Worm (Caenorhabditis elegans) whole organism, mixed stage, embryonic: ENCODE data around the gene nmur-1.

Experiments used
- M03D4.4 ChIP-seq: sonication (generic microtip); optimal IDR thresholded peaks from 2 replicates; lab custom pipeline; 2017; ENCODE audit warnings: mild to moderate bottlenecking, missing genetic modification characterization, missing compliant biosample characterization
- blmp-1 ChIP-seq: fragments of 150-350 bp; optimal IDR thresholded peaks from 2 replicates; lab custom pipeline; 2014; ENCODE audit warnings: missing biosample characterization, missing genetic modification characterization
- ceh-39 ChIP-seq: fragments of 150-350 bp; optimal IDR thresholded peaks from 2 replicates; lab custom pipeline; 2014; ENCODE audit warnings: missing biosample characterization, missing genetic modification characterization
- ceh-43 ChIP-seq: fragments of 200-800 bp; sonication (Bioruptor generic); optimal IDR thresholded peaks from 2 replicates; lab custom pipeline; 2018; ENCODE audit warnings: mild to moderate bottlenecking, missing genetic modification characterization, moderate library complexity, missing compliant biosample characterization
- ceh-83 ChIP-seq: fragments of 200-800 bp; sonication (Bioruptor generic); optimal IDR thresholded peaks from 2 replicates; lab custom pipeline; 2018; ENCODE audit warnings: mild to moderate bottlenecking, missing genetic modification characterization, missing compliant biosample characterization
- ces-1 ChIP-seq: fragments of 150-350 bp; optimal IDR thresholded peaks from 2 replicates; lab custom pipeline; 2014; ENCODE audit warnings: missing biosample characterization, missing genetic modification reagents, missing genetic modification characterization
- cnd-1 ChIP-seq: fragments of 200-800 bp; sonication (Bioruptor generic); optimal IDR thresholded peaks from 2 replicates; lab custom pipeline; 2018; ENCODE audit warnings: mild to moderate bottlenecking, missing genetic modification characterization, missing compliant biosample characterization
- drap-1 ChIP-seq: fragments of 200-800 bp; sonication (Bioruptor generic); optimal IDR thresholded peaks from 3 replicates; lab custom pipeline; 2018; ENCODE audit warnings: mild to moderate bottlenecking, missing genetic modification characterization, missing compliant biosample characterization
- elt-1 ChIP-seq: sonication (generic microtip); optimal IDR thresholded peaks from 2 replicates; lab custom pipeline; 2017; ENCODE audit warnings: missing genetic modification characterization, mild to moderate bottlenecking, missing compliant biosample characterization, antibody characterized with exemption, moderate library complexity, borderline replicate concordance; ENCODE audit not compliant: insufficient read depth
- elt-3 ChIP-seq: fragments of 150-350 bp; optimal IDR thresholded peaks from 2 replicates; lab custom pipeline; 2014; ENCODE audit warnings: missing biosample characterization, missing genetic modification characterization
- ham-2 ChIP-seq: fragments of 200-800 bp; sonication (Bioruptor generic); optimal IDR thresholded peaks from 2 replicates; lab custom pipeline; 2018; ENCODE audit warnings: mild to moderate bottlenecking, missing genetic modification characterization, missing compliant biosample characterization
- hlh-1 ChIP-seq: fragments of 150-350 bp; optimal IDR thresholded peaks from 2 replicates; lab custom pipeline; 2014; ENCODE audit warnings: missing biosample characterization, missing genetic modification reagents, missing genetic modification characterization
- lin-13 ChIP-seq: fragments of 150-350 bp; optimal IDR thresholded peaks from 2 replicates; lab custom pipeline; 2014; ENCODE audit warnings: missing biosample characterization, missing genetic modification characterization
- lsy-2 ChIP-seq: fragments of 150-350 bp; optimal IDR thresholded peaks from 2 replicates; lab custom pipeline; 2014; ENCODE audit warnings: missing biosample characterization, missing genetic modification characterization
- mab-5 ChIP-seq: fragments of 150-350 bp; optimal IDR thresholded peaks from 2 replicates; lab custom pipeline; 2014; ENCODE audit warnings: missing biosample characterization, missing genetic modification characterization
- mep-1 ChIP-seq: fragments of 150-350 bp; optimal IDR thresholded peaks from 2 replicates; lab custom pipeline; 2017; ENCODE audit warnings: missing biosample characterization, missing genetic modification reagents, missing genetic modification characterization, inconsistent platforms
- mls-2 ChIP-seq: sonication (generic microtip); optimal IDR thresholded peaks from 2 replicates; lab custom pipeline; 2016; ENCODE audit warnings: mild to moderate bottlenecking, missing genetic modification characterization, moderate library complexity, missing compliant biosample characterization
- nhr-12 ChIP-seq: fragments of 150-350 bp; optimal IDR thresholded peaks from 2 replicates; lab custom pipeline; 2014; ENCODE audit warnings: missing biosample characterization, missing genetic modification characterization
- nhr-2 ChIP-seq: fragments of 150-350 bp; optimal IDR thresholded peaks from 2 replicates; lab custom pipeline; 2014; ENCODE audit warnings: missing biosample characterization, missing genetic modification characterization
- nhr-28 ChIP-seq: fragments of 150-350 bp; optimal IDR thresholded peaks from 2 replicates; lab custom pipeline; 2014; ENCODE audit warnings: missing biosample characterization, missing genetic modification characterization
- nhr-76 ChIP-seq: sonication (generic microtip); optimal IDR thresholded peaks from 2 replicates; lab custom pipeline; 2017; ENCODE audit warnings: missing biosample characterization, missing genetic modification characterization
- pha-4 ChIP-seq: fragments of 150-350 bp; optimal IDR thresholded peaks from 2 replicates; lab custom pipeline; 2018; ENCODE audit warnings: missing biosample characterization, missing genetic modification reagents, missing genetic modification characterization
- sem-2 ChIP-seq: fragments of 200-800 bp; sonication (Bioruptor generic); optimal IDR thresholded peaks from 2 replicates; lab custom pipeline; 2018; ENCODE audit warnings: mild to moderate bottlenecking, missing genetic modification characterization, missing compliant biosample characterization
- snpc-4 ChIP-seq: fragments of 150-350 bp; optimal IDR thresholded peaks from 2 replicates; lab custom pipeline; 2014; ENCODE audit warnings: missing biosample characterization, missing genetic modification characterization
- sptf-1 ChIP-seq: sonication (generic microtip); optimal IDR thresholded peaks from 2 replicates; lab custom pipeline; 2017; ENCODE audit warnings: mild to moderate bottlenecking, missing genetic modification characterization, moderate library complexity, missing compliant biosample characterization
- tbx-8 ChIP-seq: fragments of 200-800 bp; sonication (Bioruptor generic); optimal IDR thresholded peaks from 2 replicates; lab custom pipeline; 2018; ENCODE audit warnings: mild to moderate bottlenecking, missing genetic modification characterization, moderate library complexity, missing compliant biosample characterization
- unc-39 ChIP-seq: fragments of 150-350 bp; optimal IDR thresholded peaks from 2 replicates; lab custom pipeline; 2014; ENCODE audit warnings: missing biosample characterization, missing genetic modification characterization
- unc-62 ChIP-seq: fragments of 150-350 bp; optimal IDR thresholded peaks from 2 replicates; lab custom pipeline; 2014; ENCODE audit warnings: missing biosample characterization, missing genetic modification reagents, missing genetic modification characterization
- zip-8 ChIP-seq: fragments of 150-350 bp; optimal IDR thresholded peaks from 2 replicates; lab custom pipeline; 2014; ENCODE audit warnings: missing biosample characterization, missing genetic modification characterization
- ztf-11 ChIP-seq: fragments of 150-350 bp; optimal IDR thresholded peaks from 2 replicates; lab custom pipeline; 2014; ENCODE audit warnings: missing biosample characterization, missing genetic modification characterization

Gene nmur-1

ce11 chrX:8980676-8981075 is at the start of gene nmur-1:
nmur-1 (plus strand) TSS chrX:8980976.
- no peak for TF ChIP-seq ztf-11

- TF ChIP-seq pha-4 (no peak), hlh-1 (no peak)
Observed at ce11 chrX:8931647-8932046, 49.1 kb upstream of the nmur-1 start.

- TF ChIP-seq ceh-83 (GFP tag; lab: Kevin White, UChicago) (no peak), ces-1 (no peak), nhr-76 (tag; lab: Kevin White, UChicago) (no peak), sem-2 (GFP tag; lab: Kevin White, UChicago) (no peak), sptf-1 (tag; lab: Kevin White, UChicago) (no peak), unc-39 (tag; lab: Kevin White, UChicago) (no peak), blmp-1 (tag; lab: Kevin White, UChicago) (no peak), ceh-43 (GFP tag; lab: Kevin White, UChicago) (no peak), nhr-12 (tag; lab: Kevin White, UChicago) (no peak), nhr-2 (tag; lab: Kevin White, UChicago) (no peak), nhr-28 (tag; lab: Kevin White, UChicago) (no peak), cnd-1 (tag; lab: Kevin White, UChicago) (no peak), elt-3 (tag; lab: Kevin White, UChicago) (no peak), unc-62 (GFP tag; lab: Kevin White, UChicago) (no peak), ceh-39 (tag; lab: Kevin White, UChicago) (no peak), tbx-8 (GFP tag; lab: Kevin White, UChicago) (no peak)
Observed at ce11 chrX:8932387-8932786, 48.4 kb upstream of the nmur-1 start.

- peak; percentile 58 for TF ChIP-seq ham-2 (GFP tag; lab: Kevin White, UChicago)
- TF ChIP-seq lsy-2 (tag; lab: Kevin White, UChicago) = no peak
Observed at ce11 chrX:8933508-8933907, 47.3 kb upstream of the nmur-1 start.

- TF ChIP-seq mab-5 (tag; lab: Kevin White, UChicago) = no peak
- TF ChIP-seq ceh-39 (tag; lab: Kevin White, UChicago) = no peak
- TF ChIP-seq snpc-4 (tag; lab: Kevin White, UChicago) = no peak
- TF ChIP-seq mep-1 = no peak
- TF ChIP-seq M03D4.4 (tag; lab: Kevin White, UChicago) = no peak
Observed at ce11 chrX:8934246-8934645, 46.5 kb upstream of the nmur-1 start.

ce11 chrX:8934988-8935387 is 45.8 kb upstream of the nmur-1 start:
- no peak for TF ChIP-seq nhr-28 (tag; lab: Kevin White, UChicago)
- no peak for TF ChIP-seq hlh-1
- no peak for TF ChIP-seq elt-1
- no peak for TF ChIP-seq ces-1

ce11 chrX:8939389-8939788 is 41.4 kb upstream of the nmur-1 start:
- no peak for TF ChIP-seq drap-1 (GFP tag; lab: Kevin White, UChicago)
- no peak for TF ChIP-seq ceh-39 (tag; lab: Kevin White, UChicago)
- TF ChIP-seq mep-1 = no peak
- no peak for TF ChIP-seq nhr-76 (tag; lab: Kevin White, UChicago)
- TF ChIP-seq mls-2 (tag; lab: Kevin White, UChicago) = no peak
- no peak for TF ChIP-seq pha-4
- no peak for TF ChIP-seq ces-1
- TF ChIP-seq sptf-1 (tag; lab: Kevin White, UChicago) = no peak
- TF ChIP-seq blmp-1 (tag; lab: Kevin White, UChicago) = no peak
- TF ChIP-seq lin-13 (tag; lab: Kevin White, UChicago) = no peak
- no peak for TF ChIP-seq unc-39 (tag; lab: Kevin White, UChicago)
- no peak for TF ChIP-seq zip-8 (tag; lab: Kevin White, UChicago)
